Fruit fly (Drosophila melanogaster): ENCODE measurements around the gene Lrp4.

Lrp4 gene

dm6 chrX:15869843-15870242 is 40.8 kb upstream of the Lrp4 start, which contains the start of gene CG16952:
Gene CG16952, plus strand, starts transcription at chrX:15870183.
- TF ChIP-seq CG17568 (GFP tag; optimal IDR thresholded peaks at IDR 0.05) = no peak
- TF ChIP-seq Dp (GFP tag; optimal IDR thresholded peaks at IDR 0.05) = peak; percentile 56
- peak; percentile 64 for TF ChIP-seq CG7357 (GFP tag; IDR thresholded peaks at IDR 0.05)
- peak; percentile 56 for TF ChIP-seq nerfin-1 (tag; optimal IDR thresholded peaks at IDR 0.05)
- peak; percentile 10 for TF ChIP-seq CG34376 (GFP tag; optimal IDR thresholded peaks at IDR 0.05)
- TF ChIP-seq Ets97D (GFP tag; optimal IDR thresholded peaks at IDR 0.05) = peak; percentile 51
- peak; percentile 96 for TF ChIP-seq HLH4C (GFP tag; IDR thresholded peaks at IDR 0.05; ENCODE audit: partially characterized antibody)
- TF ChIP-seq CG9727 (GFP tag; optimal IDR thresholded peaks at IDR 0.05) = peak; percentile 12
- no peak for TF ChIP-seq eyg (GFP tag; optimal IDR thresholded peaks at IDR 0.05)
- peak; percentile 84; the same call in 1 of the 2 replicates for TF ChIP-seq amos (GFP tag; IDR thresholded peaks at IDR 0.05; ENCODE audit: partially characterized antibody)
- TF ChIP-seq CG13287 (GFP tag; IDR thresholded peaks at IDR 0.05; ENCODE audit: partially characterized antibody) = peak; percentile 91
- TF ChIP-seq sd (tag; optimal IDR thresholded peaks at IDR 0.05) = peak; percentile 2
- peak; percentile 66 for TF ChIP-seq Med (GFP tag)
- TF ChIP-seq Dref (GFP tag; IDR thresholded peaks at IDR 0.05) = peak; percentile 69
- peak; percentile 93 for TF ChIP-seq Scr (GFP tag; IDR thresholded peaks at IDR 0.05; ENCODE audit: partially characterized antibody)
- no peak for TF ChIP-seq Atf3 (GFP tag; optimal IDR thresholded peaks at IDR 0.05)
- peak; percentile 83 for TF ChIP-seq Bgb (GFP tag; IDR thresholded peaks at IDR 0.05; ENCODE audit: partially characterized antibody)
- TF ChIP-seq CG2129 (GFP tag; IDR thresholded peaks at IDR 0.05; ENCODE audit: partially characterized antibody) = peak; percentile 80
- TF ChIP-seq CG14710 (tag; optimal IDR thresholded peaks at IDR 0.05) = peak; percentile 57
- no peak for TF ChIP-seq ATbp (GFP tag; optimal IDR thresholded peaks at IDR 0.05)
- no peak for TF ChIP-seq salm (tag; optimal IDR thresholded peaks at IDR 0.05)
- TF ChIP-seq nmo (GFP tag; optimal IDR thresholded peaks at IDR 0.05) = peak; percentile 61
- peak; percentile 18 for TF ChIP-seq CG13624 (GFP tag; optimal IDR thresholded peaks at IDR 0.05)
- peak; percentile 76 for TF ChIP-seq stwl (tag; optimal IDR thresholded peaks at IDR 0.05)
- TF ChIP-seq sens (GFP tag) = peak; percentile 64
- no peak for TF ChIP-seq Dad (GFP tag; optimal IDR thresholded peaks at IDR 0.05)
- peak; percentile 91 for TF ChIP-seq BEAF-32 (GFP tag; optimal IDR thresholded peaks at IDR 0.05)
- no peak for TF ChIP-seq ttk (GFP tag; IDR thresholded peaks at IDR 0.05)
- TF ChIP-seq mld (GFP tag; IDR thresholded peaks at IDR 0.05; ENCODE audit: partially characterized antibody) = peak; percentile 62; the same call in 1 of the 3 replicates
- peak; percentile 31 for TF ChIP-seq CG17802 (tag; optimal IDR thresholded peaks at IDR 0.05)
- peak; percentile 89 for TF ChIP-seq inv (GFP tag; IDR thresholded peaks at IDR 0.05; ENCODE audit: partially characterized antibody)
- peak; percentile 50; the same call in 1 of the 2 replicates for TF ChIP-seq CG42726 (GFP tag; IDR thresholded peaks at IDR 0.05; ENCODE audit: partially characterized antibody)
- TF ChIP-seq CG14860 (GFP tag; IDR thresholded peaks at IDR 0.05; ENCODE audit: partially characterized antibody) = peak; percentile 93
- no peak for TF ChIP-seq slp2 (GFP tag; optimal IDR thresholded peaks at IDR 0.05)
- TF ChIP-seq Elba2 (GFP tag; optimal IDR thresholded peaks at IDR 0.05) = no peak
- TF ChIP-seq CG2116 (GFP tag; optimal IDR thresholded peaks at IDR 0.05) = peak; percentile 96
- no peak for TF ChIP-seq lov (optimal IDR thresholded peaks at IDR 0.05)
- TF ChIP-seq lov (GFP tag; IDR thresholded peaks at IDR 0.05) = no peak
- no peak for TF ChIP-seq Atf6 (GFP tag; IDR thresholded peaks at IDR 0.05)
- no peak for TF ChIP-seq tio (GFP tag; optimal IDR thresholded peaks at IDR 0.05)
- peak; percentile 79 for TF ChIP-seq Opbp (GFP tag; IDR thresholded peaks at IDR 0.05; ENCODE audit: partially characterized antibody)
- TF ChIP-seq CG9797 (GFP tag; optimal IDR thresholded peaks at IDR 0.05) = peak; percentile 63
- no peak for TF ChIP-seq cg (GFP tag; optimal IDR thresholded peaks at IDR 0.05)
- peak; percentile 3 for TF ChIP-seq CG33213 (GFP tag; optimal IDR thresholded peaks at IDR 0.05)
- TF ChIP-seq schlank (tag; optimal IDR thresholded peaks at IDR 0.05) = no peak
- peak; percentile 27 for TF ChIP-seq pho (GFP tag; optimal IDR thresholded peaks at IDR 0.05)
- TF ChIP-seq unc-4 (GFP tag; IDR thresholded peaks at IDR 0.05; ENCODE audit: partially characterized antibody) = peak; percentile 89
- TF ChIP-seq hbn (GFP tag; IDR thresholded peaks at IDR 0.05; ENCODE audit: partially characterized antibody) = peak; percentile 83
- TF ChIP-seq phol (tag; optimal IDR thresholded peaks at IDR 0.05) = peak; percentile 51
